Worm (Caenorhabditis elegans): Measurements from ENCODE around the gene rpl-21.

ce11 chrIII:8142217-8142616 is 12.2 kb upstream of the rpl-21 start:
- TF ChIP-seq F13C5.2 (tag; optimal IDR thresholded peaks at IDR 0.05): no peak
- TF ChIP-seq ama-1 (optimal IDR thresholded peaks at IDR 0.05): no peak
- TF ChIP-seq flt-1 (GFP tag; IDR thresholded peaks at IDR 0.05): no peak
- TF ChIP-seq B0310.2 (tag; optimal IDR thresholded peaks at IDR 0.05): no peak
- no peak for TF ChIP-seq ets-7 (tag; optimal IDR thresholded peaks at IDR 0.05)

Data from whole organism, early embryonic.